Worm (Caenorhabditis elegans) whole organism, L3 larva: ENCODE data around the gene C06E2.1.

ENCODE experiments used
- ama-1 ChIP-seq: fragments of 150-350 bp; optimal IDR thresholded peaks from 2 replicates; lab custom pipeline; 2018
- daf-12 ChIP-seq: fragments of 150-350 bp; optimal IDR thresholded peaks from 2 replicates; lab custom pipeline; 2014; ENCODE audit warnings: missing biosample characterization, missing genetic modification reagents, missing genetic modification characterization
- nhr-12 ChIP-seq: fragments of 150-350 bp; optimal IDR thresholded peaks from 2 replicates; lab custom pipeline; 2014; ENCODE audit warnings: missing biosample characterization, missing genetic modification characterization
- unc-62 ChIP-seq: fragments of 150-350 bp; sonication (generic microtip); optimal IDR thresholded peaks from 4 replicates; lab custom pipeline; 2014; ENCODE audit warnings: missing biosample characterization, missing genetic modification reagents, missing genetic modification characterization

- TF ChIP-seq ama-1 (no peak), daf-12 (tag; lab: Kevin White, UChicago) (no peak), nhr-12 (no peak), unc-62 (GFP tag; lab: Kevin White, UChicago) (no peak)
Observed at ce11 chrX:8854409-8854808, 20.2 kb downstream of the C06E2.1 start.
